Worm (Caenorhabditis elegans): ENCODE data around the gene C25G4.17.

ce11 chrIV:12431755-12432154, 10.1 kb upstream of the C25G4.17 start:
- TF ChIP-seq lsy-2 (tag; optimal IDR thresholded peaks at IDR 0.05) (no peak), ceh-83 (GFP tag; optimal IDR thresholded peaks at IDR 0.05) (no peak), nhr-2 (tag; optimal IDR thresholded peaks at IDR 0.05) (no peak), sptf-1 (tag; optimal IDR thresholded peaks at IDR 0.05) (no peak), snpc-4 (tag; optimal IDR thresholded peaks at IDR 0.05) (no peak), nhr-237 (tag; optimal IDR thresholded peaks at IDR 0.05) (no peak), elt-3 (tag; optimal IDR thresholded peaks at IDR 0.05) (no peak), lin-13 (tag; optimal IDR thresholded peaks at IDR 0.05) (no peak), pha-4 (tag; optimal IDR thresholded peaks at IDR 0.05) (no peak), unc-62 (GFP tag; optimal IDR thresholded peaks at IDR 0.05) (no peak)
